Fruit fly (Drosophila melanogaster): ENCODE measurements around the gene CG3679.

DNA sequence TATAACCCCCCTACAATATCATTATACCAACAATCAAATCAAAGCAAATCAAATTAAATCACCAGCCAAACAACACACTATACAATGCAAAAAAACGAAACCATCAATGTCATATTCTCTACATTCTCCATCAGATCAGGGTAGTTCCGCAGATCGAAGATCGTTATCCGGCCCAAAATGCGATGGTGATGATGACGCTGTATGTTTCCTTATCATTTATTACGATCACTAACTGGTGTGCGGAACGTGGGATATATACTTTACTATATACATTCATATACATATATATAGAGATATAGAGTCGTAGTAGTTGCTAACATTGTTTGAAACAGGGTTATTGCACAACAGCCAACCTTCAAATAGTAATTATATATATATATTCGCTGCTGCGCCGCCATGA, 22.4 kb upstream of the CG3679 start:
- no peak for TF ChIP-seq Ets96B (tag; optimal IDR thresholded peaks at IDR 0.05)
- TF ChIP-seq Blimp-1 (GFP tag; optimal IDR thresholded peaks at IDR 0.05) = no peak
- no peak for TF ChIP-seq topi (GFP tag; optimal IDR thresholded peaks at IDR 0.05)
- TF ChIP-seq CG4318 (GFP tag; optimal IDR thresholded peaks at IDR 0.05) = no peak
- TF ChIP-seq CG34406 (GFP tag; optimal IDR thresholded peaks at IDR 0.05) = no peak
- no peak for TF ChIP-seq CG3032 (tag; optimal IDR thresholded peaks at IDR 0.05)
- no peak for TF ChIP-seq Sox102F (GFP tag; optimal IDR thresholded peaks at IDR 0.05)
- no peak for TF ChIP-seq Sox14 (GFP tag; optimal IDR thresholded peaks at IDR 0.05)
- no peak for TF ChIP-seq pdm3 (GFP tag; optimal IDR thresholded peaks at IDR 0.05)
- TF ChIP-seq CG6792 (GFP tag; optimal IDR thresholded peaks at IDR 0.05) = no peak
- no peak for TF ChIP-seq CG3919 (GFP tag; optimal IDR thresholded peaks at IDR 0.05)
- no peak for TF ChIP-seq CG9139 (GFP tag; optimal IDR thresholded peaks at IDR 0.05)

All from whole organism, prepupa.